Fruit fly (Drosophila melanogaster) whole organism, prepupa: ENCODE results near the gene crp.

ENCODE experiments used
- Blimp-1 ChIP-seq: fragments of 200-800 bp; sonication (Bioruptor generic); optimal IDR thresholded peaks from 3 replicates; lab custom pipeline; 2017; ENCODE audit warnings: missing biosample characterization, missing genetic modification characterization, mild to moderate bottlenecking, moderate library complexity, missing genetic modification reagents
- CG11762 ChIP-seq: fragments of 200-800 bp; sonication (Bioruptor generic); optimal IDR thresholded peaks from 3 replicates; lab custom pipeline; 2016; ENCODE audit warnings: missing biosample characterization, missing genetic modification characterization; ENCODE audit not compliant: insufficient read depth
- CG32006 ChIP-seq: fragments of 200-800 bp; sonication (Bioruptor generic); optimal IDR thresholded peaks from 3 replicates; lab custom pipeline; 2017; ENCODE audit warnings: missing biosample characterization, mild to moderate bottlenecking, missing genetic modification characterization
- CG34406 ChIP-seq: fragments of 200-800 bp; sonication (Bioruptor generic); optimal IDR thresholded peaks from 3 replicates; lab custom pipeline; 2016; ENCODE audit warnings: missing biosample characterization, missing genetic modification characterization
- CG4318 ChIP-seq: fragments of 200-800 bp; sonication (Bioruptor generic); optimal IDR thresholded peaks from 3 replicates; lab custom pipeline; 2017; ENCODE audit warnings: missing biosample characterization, mild to moderate bottlenecking, missing genetic modification characterization
- CG6163 ChIP-seq: fragments of 200-800 bp; sonication (Bioruptor generic); IDR thresholded peaks from 3 replicates; pipeline ENCODE4 v1.3.6; 2022; ENCODE audit warnings: missing biosample characterization, missing genetic modification characterization
- CG6808 ChIP-seq: fragments of 200-800 bp; sonication (Bioruptor generic); optimal IDR thresholded peaks from 3 replicates; lab custom pipeline; 2017; ENCODE audit warnings: missing biosample characterization, missing genetic modification characterization, mild to moderate bottlenecking, moderate library complexity, missing genetic modification reagents
- CG6854 ChIP-seq: fragments of 200-800 bp; sonication (Bioruptor generic); optimal IDR thresholded peaks from 2 replicates; lab custom pipeline; 2017; ENCODE audit warnings: missing biosample characterization, mild to moderate bottlenecking, missing genetic modification characterization
- CG7368 ChIP-seq: fragments of 200-800 bp; sonication (Bioruptor generic); optimal IDR thresholded peaks from 3 replicates; lab custom pipeline; 2016; ENCODE audit warnings: missing biosample characterization, missing genetic modification characterization
- CG8119 ChIP-seq: fragments of 200-800 bp; sonication (Bioruptor generic); IDR thresholded peaks from 3 replicates; pipeline ENCODE4 v1.3.6; 2022; ENCODE audit warnings: missing biosample characterization, missing genetic modification characterization
- CG8632 ChIP-seq: fragments of 200-800 bp; sonication (Bioruptor generic); optimal IDR thresholded peaks from 3 replicates; lab custom pipeline; 2016; ENCODE audit warnings: missing biosample characterization, missing genetic modification characterization
- Eip78C ChIP-seq: fragments of 200-800 bp; sonication (Bioruptor generic); peaks from one replicate; lab custom pipeline; 2016; ENCODE audit warnings: missing biosample characterization, missing genetic modification characterization
- Eip93F ChIP-seq: fragments of 200-800 bp; sonication (Bioruptor generic); optimal IDR thresholded peaks from 2 replicates; lab custom pipeline; 2016; ENCODE audit warnings: missing biosample characterization, mild to moderate bottlenecking, missing genetic modification characterization
- Hr38 ChIP-seq: sonication (Bioruptor generic); optimal IDR thresholded peaks from 2 replicates; lab custom pipeline; 2016; ENCODE audit warnings: missing biosample characterization, missing genetic modification characterization
- Hr4 ChIP-seq: fragments of 200-800 bp; sonication (Bioruptor generic); optimal IDR thresholded peaks from 3 replicates; lab custom pipeline; 2016; ENCODE audit warnings: missing biosample characterization, missing genetic modification characterization
- Lpt ChIP-seq: fragments of 200-800 bp; sonication (Bioruptor generic); optimal IDR thresholded peaks from 3 replicates; lab custom pipeline; 2016; ENCODE audit warnings: missing biosample characterization, missing genetic modification characterization
- Sox102F ChIP-seq: fragments of 200-800 bp; sonication (Bioruptor generic); optimal IDR thresholded peaks from 2 replicates; lab custom pipeline; 2016; ENCODE audit warnings: missing biosample characterization, mild to moderate bottlenecking, missing genetic modification characterization
- Sox15 ChIP-seq: fragments of 200-800 bp; sonication (Bioruptor generic); optimal IDR thresholded peaks from 3 replicates; lab custom pipeline; 2016; ENCODE audit warnings: missing biosample characterization, missing genetic modification characterization
- achi ChIP-seq: fragments of 200-800 bp; sonication (Bioruptor generic); optimal IDR thresholded peaks from 3 replicates; lab custom pipeline; 2016; ENCODE audit warnings: missing biosample characterization, missing genetic modification characterization
- acj6 ChIP-seq: fragments of 200-800 bp; sonication (Bioruptor generic); optimal IDR thresholded peaks from 3 replicates; lab custom pipeline; 2016; ENCODE audit warnings: missing biosample characterization, missing genetic modification characterization
- dsx ChIP-seq: fragments of 200-800 bp; optimal IDR thresholded peaks from 3 replicates; lab custom pipeline; 2019; ENCODE audit warnings: missing biosample characterization, mild to moderate bottlenecking, missing genetic modification characterization, moderate library complexity; ENCODE audit not compliant: poor library complexity, severe bottlenecking
- eg ChIP-seq: fragments of 200-800 bp; sonication (Bioruptor generic); IDR thresholded peaks from 3 replicates; pipeline ENCODE4 v1.3.6; 2022; ENCODE audit warnings: missing biosample characterization, missing genetic modification characterization
- fd59A ChIP-seq: fragments of 200-800 bp; sonication (Bioruptor generic); optimal IDR thresholded peaks from 2 replicates; lab custom pipeline; 2017; ENCODE audit warnings: missing biosample characterization, mild to moderate bottlenecking, missing genetic modification characterization, missing genetic modification reagents
- fkh ChIP-seq: fragments of 200-800 bp; sonication (Bioruptor generic); optimal IDR thresholded peaks from 3 replicates; lab custom pipeline; 2017; ENCODE audit warnings: missing biosample characterization, mild to moderate bottlenecking, missing genetic modification characterization, moderate library complexity
- lz ChIP-seq: fragments of 200-800 bp; sonication (Bioruptor generic); optimal IDR thresholded peaks from 3 replicates; lab custom pipeline; 2016; ENCODE audit warnings: missing biosample characterization, missing genetic modification characterization
- pdm3 ChIP-seq: fragments of 200-800 bp; sonication (Bioruptor generic); optimal IDR thresholded peaks from 3 replicates; lab custom pipeline; 2016; ENCODE audit warnings: missing biosample characterization, missing genetic modification characterization
- salr ChIP-seq, 2 experiments: fragments of 200-800 bp; sonication (Bioruptor generic); optimal IDR thresholded peaks; 3 replicates each; lab custom pipeline; 2016 to 2018; ENCODE audit warnings: missing biosample characterization in 2 of 2, missing genetic modification characterization in 2 of 2, mild to moderate bottlenecking in 1 of 2
- ss ChIP-seq, 2 experiments: fragments of 200-800 bp; sonication (Bioruptor generic); optimal IDR thresholded peaks; 2 replicates in 1 of 2; 3 replicates in 1 of 2; lab custom pipeline; 2017 to 2018; ENCODE audit warnings: mild to moderate bottlenecking in 2 of 2, missing biosample characterization in 2 of 2, missing genetic modification characterization in 2 of 2, moderate library complexity in 1 of 2
- svp ChIP-seq: fragments of 200-800 bp; sonication (Bioruptor generic); peaks from one replicate; lab custom pipeline; 2016; ENCODE audit warnings: missing biosample characterization, missing genetic modification characterization
- topi ChIP-seq: fragments of 200-800 bp; sonication (Bioruptor generic); optimal IDR thresholded peaks from 3 replicates; lab custom pipeline; 2016; ENCODE audit warnings: missing biosample characterization, missing genetic modification characterization

crp gene

dm6 chr2L:16251598-16252131, 35.9 kb downstream of the crp start, which contains the start of gene CG46309 (continued):
- peak; percentile 10 for TF ChIP-seq CG11762 (GFP tag; lab: Kevin White, UChicago)
- TF ChIP-seq CG6808 (GFP tag; lab: Kevin White, UChicago) = no peak
- peak; percentile 44 for TF ChIP-seq pdm3 (GFP tag; lab: Kevin White, UChicago)
- peak in 1 of 2 experiments; percentile 31 for TF ChIP-seq salr (GFP tag; optimal IDR thresholded peaks at IDR 0.05; lab: Kevin White, UChicago)
- no peak for TF ChIP-seq CG32006 (GFP tag; lab: Kevin White, UChicago)
- TF ChIP-seq, all 60 proteins: peak for 23

- no peak for TF ChIP-seq Hr4 (GFP tag; lab: Kevin White, UChicago)
- TF ChIP-seq Sox15 (GFP tag; lab: Kevin White, UChicago) = no peak
- no peak for TF ChIP-seq CG11762 (GFP tag; lab: Kevin White, UChicago)
- no peak for TF ChIP-seq topi
- TF ChIP-seq CG8119 (GFP tag; lab: Robert Waterston, UW) = no peak
- no peak for TF ChIP-seq svp (GFP tag; lab: Kevin White, UChicago)
- no peak for TF ChIP-seq fkh (GFP tag; lab: Kevin White, UChicago)
- TF ChIP-seq lz (GFP tag; lab: Kevin White, UChicago) = no peak
- no peak for TF ChIP-seq ss (GFP tag; optimal IDR thresholded peaks at IDR 0.05; lab: Kevin White, UChicago)
- no peak for TF ChIP-seq dsx (GFP tag; lab: Kevin White, UChicago)
- TF ChIP-seq CG6854 (GFP tag; lab: Kevin White, UChicago) = no peak
- no peak for TF ChIP-seq CG34406 (GFP tag; lab: Kevin White, UChicago)
- no peak for TF ChIP-seq Blimp-1 (GFP tag; lab: Kevin White, UChicago)
- no peak for TF ChIP-seq CG8632 (GFP tag; lab: Kevin White, UChicago)
- no peak for TF ChIP-seq acj6 (GFP tag; lab: Kevin White, UChicago)
- no peak for TF ChIP-seq fd59A
- no peak for TF ChIP-seq CG6163 (GFP tag; lab: Robert Waterston, UW)
- no peak for TF ChIP-seq CG7368
These were observed 45.9 kb downstream of the crp start, which contains the start of gene CG42818 for dm6 chr2L:16241639-16242038. Gene CG42818, plus strand, starts transcription at chr2L:16241939.

dm6 chr2L:16234817-16235216, 52.7 kb downstream of the crp start:
- no peak for TF ChIP-seq Eip93F (GFP tag; lab: Kevin White, UChicago)
- TF ChIP-seq Lpt (GFP tag; lab: Kevin White, UChicago) = no peak

dm6 chr2L:16231265-16231664, 56.3 kb downstream of the crp start, which contains the start of gene Ca-Ma2d:
Gene Ca-Ma2d, plus strand, starts transcription at chr2L:16231475.
- TF ChIP-seq Eip78C = peak; percentile 30
- TF ChIP-seq CG4318 (GFP tag; lab: Kevin White, UChicago) = no peak

dm6 chr2L:16223981-16224380, 63.5 kb downstream of the crp start:
- TF ChIP-seq eg (GFP tag; lab: Robert Waterston, UW) = no peak
- TF ChIP-seq svp (GFP tag; lab: Kevin White, UChicago) = peak; percentile 35
- TF ChIP-seq Sox102F = no peak
- TF ChIP-seq Hr38 = no peak

dm6 chr2L:16216298-16216697, 71.2 kb downstream of the crp start:
- no peak for TF ChIP-seq achi (GFP tag; lab: Kevin White, UChicago)
